Fruit fly (Drosophila melanogaster) whole organism, embryonic: ENCODE data around the gene vito.
A peak's percentile ranks its signal among the peaks of the same experiment; 100 is the strongest.

Experiments used
- Aef1 ChIP-seq: fragments of 200-800 bp; sonication (Bioruptor generic); IDR thresholded peaks from 3 replicates; pipeline ENCODE4 v1.3.6; 2022; ENCODE audit warnings: missing biosample characterization, missing genetic modification characterization
- Atf3 ChIP-seq: fragments of 200-800 bp; sonication (Bioruptor generic); optimal IDR thresholded peaks from 3 replicates; lab custom pipeline; 2016; ENCODE audit warnings: missing biosample characterization, missing genetic modification characterization
- CG10462 ChIP-seq: fragments of 200-800 bp; sonication (Bioruptor generic); optimal IDR thresholded peaks from 2 replicates; lab custom pipeline; 2016; ENCODE audit warnings: missing biosample characterization, missing genetic modification characterization
- CG10543 ChIP-seq: fragments of 200-800 bp; sonication (Bioruptor generic); optimal IDR thresholded peaks from 3 replicates; lab custom pipeline; 2017; ENCODE audit warnings: missing biosample characterization, mild to moderate bottlenecking, missing genetic modification characterization, moderate library complexity
- CG12769 ChIP-seq: fragments of 200-800 bp; sonication (Bioruptor generic); optimal IDR thresholded peaks from 2 replicates; lab custom pipeline; 2019; ENCODE audit warnings: missing biosample characterization, mild to moderate bottlenecking, missing genetic modification characterization, moderate library complexity
- CG13624 ChIP-seq: fragments of 200-800 bp; sonication (Bioruptor generic); optimal IDR thresholded peaks from 2 replicates; lab custom pipeline; 2016; ENCODE audit warnings: missing biosample characterization, missing genetic modification characterization
- CG15073 ChIP-seq: fragments of 200-800 bp; sonication (Bioruptor generic); optimal IDR thresholded peaks from 2 replicates; lab custom pipeline; 2016; ENCODE audit warnings: missing biosample characterization, missing genetic modification characterization
- CG1529 ChIP-seq: fragments of 200-800 bp; sonication (Bioruptor generic); optimal IDR thresholded peaks from 3 replicates; lab custom pipeline; 2018; ENCODE audit warnings: missing biosample characterization, missing genetic modification characterization
- CG17612 ChIP-seq: fragments of 200-800 bp; sonication (Bioruptor generic); IDR thresholded peaks from 2 replicates; pipeline ENCODE4 v1.3.6; 2022; ENCODE audit warnings: missing biosample characterization, missing genetic modification characterization
- CG3163 ChIP-seq: fragments of 200-800 bp; sonication (Bioruptor generic); optimal IDR thresholded peaks from 3 replicates; lab custom pipeline; 2016; ENCODE audit warnings: missing biosample characterization, missing genetic modification characterization
- CG34376 ChIP-seq: fragments of 200-800 bp; sonication (Bioruptor generic); optimal IDR thresholded peaks from 2 replicates; lab custom pipeline; 2018; ENCODE audit warnings: missing biosample characterization, mild to moderate bottlenecking, missing genetic modification characterization
- CG34422 ChIP-seq: fragments of 200-800 bp; sonication (Bioruptor generic); IDR thresholded peaks from 3 replicates; pipeline ENCODE4 v1.3.6; 2022; ENCODE audit warnings: missing biosample characterization, missing genetic modification characterization
- CG6654 ChIP-seq: fragments of 200-800 bp; sonication (Bioruptor generic); optimal IDR thresholded peaks from 2 replicates; lab custom pipeline; 2017; ENCODE audit warnings: missing biosample characterization, mild to moderate bottlenecking, missing genetic modification characterization
- CG8359 ChIP-seq: fragments of 200-800 bp; sonication (Bioruptor generic); optimal IDR thresholded peaks from 2 replicates; lab custom pipeline; 2017; ENCODE audit warnings: missing biosample characterization, mild to moderate bottlenecking, missing genetic modification characterization, borderline replicate concordance
- CG8944 ChIP-seq: fragments of 200-800 bp; sonication (Bioruptor generic); optimal IDR thresholded peaks from 3 replicates; lab custom pipeline; 2016; ENCODE audit warnings: missing biosample characterization, missing genetic modification characterization
- CG9797 ChIP-seq: fragments of 200-800 bp; sonication (Bioruptor generic); optimal IDR thresholded peaks from 3 replicates; lab custom pipeline; 2018; ENCODE audit warnings: missing biosample characterization, mild to moderate bottlenecking, missing genetic modification characterization
- Dip2 ChIP-seq: fragments of 200-800 bp; sonication (Bioruptor generic); IDR thresholded peaks from 2 replicates; pipeline ENCODE4 v1.3.6; 2022; ENCODE audit warnings: missing biosample characterization, missing genetic modification characterization
- GATAe ChIP-seq: fragments of 200-800 bp; sonication (Bioruptor generic); conservative IDR thresholded peaks from 2 replicates; pipeline ENCODE4 v1.3.6; 2022; ENCODE audit warnings: missing biosample characterization, missing genetic modification characterization
- Hr3 ChIP-seq: fragments of 200-800 bp; sonication (Bioruptor generic); optimal IDR thresholded peaks from 3 replicates; lab custom pipeline; 2016; ENCODE audit warnings: missing biosample characterization, missing genetic modification characterization
- Max ChIP-seq: fragments of 200-800 bp; sonication (Bioruptor generic); optimal IDR thresholded peaks from 2 replicates; lab custom pipeline; 2016; ENCODE audit warnings: missing biosample characterization, mild to moderate bottlenecking, missing genetic modification characterization
- Med ChIP-seq: fragments of 200-800 bp; sonication (Bioruptor generic); peaks from one replicate; lab custom pipeline; 2016; ENCODE audit warnings: missing biosample characterization, missing genetic modification characterization, mild to moderate bottlenecking, inconsistent platforms, moderate library complexity
- Taf1 ChIP-seq: fragments of 200-800 bp; sonication (Bioruptor generic); IDR thresholded peaks from 2 replicates; pipeline ENCODE4 v1.3.6; 2022; ENCODE audit warnings: missing biosample characterization, missing genetic modification characterization
- Tbp ChIP-seq: fragments of >200 bp; optimal IDR thresholded peaks from 2 replicates; lab custom pipeline; 2018; ENCODE audit warnings: missing biosample characterization, missing genetic modification characterization
- bigmax ChIP-seq: fragments of 200-800 bp; sonication (Bioruptor generic); optimal IDR thresholded peaks from 2 replicates; lab custom pipeline; 2018; ENCODE audit warnings: missing biosample characterization, mild to moderate bottlenecking, missing genetic modification characterization
- bowl ChIP-seq: fragments of 200-800 bp; sonication (Bioruptor generic); IDR thresholded peaks from 2 replicates; pipeline ENCODE4 v1.3.6; 2022; ENCODE audit warnings: missing biosample characterization, missing genetic modification characterization
- chm ChIP-seq: fragments of 200-800 bp; sonication (Bioruptor generic); IDR thresholded peaks from 2 replicates; pipeline ENCODE4 v1.3.6; 2022; ENCODE audit warnings: missing biosample characterization, missing genetic modification characterization
- crp ChIP-seq, 2 experiments: fragments of 200-800 bp; sonication (Bioruptor generic); optimal IDR thresholded peaks; 2 replicates in 1 of 2; 3 replicates in 1 of 2; lab custom pipeline; 2017; ENCODE audit warnings: missing biosample characterization in 2 of 2, missing genetic modification characterization in 2 of 2, mild to moderate bottlenecking in 1 of 2, moderate library complexity in 1 of 2
- cwo ChIP-seq: fragments of 200-800 bp; sonication (Bioruptor generic); optimal IDR thresholded peaks from 3 replicates; lab custom pipeline; 2017; ENCODE audit warnings: missing biosample characterization, missing genetic modification characterization, mild to moderate bottlenecking, moderate library complexity, missing genetic modification reagents
- dmrt11E ChIP-seq: fragments of 200-800 bp; sonication (Bioruptor generic); optimal IDR thresholded peaks from 3 replicates; lab custom pipeline; 2018; ENCODE audit warnings: missing biosample characterization, mild to moderate bottlenecking, missing genetic modification characterization, moderate library complexity
- exex ChIP-seq: fragments of 200-800 bp; sonication (Bioruptor generic); optimal IDR thresholded peaks from 4 replicates; lab custom pipeline; 2018; ENCODE audit warnings: missing biosample characterization, mild to moderate bottlenecking, missing genetic modification characterization, moderate library complexity
- fd102C ChIP-seq: fragments of 200-800 bp; sonication (Bioruptor generic); optimal IDR thresholded peaks from 2 replicates; lab custom pipeline; 2018; ENCODE audit warnings: missing biosample characterization, mild to moderate bottlenecking, missing genetic modification characterization, moderate library complexity
- ftz-f1 ChIP-seq: fragments of 200-800 bp; sonication (Bioruptor generic); optimal IDR thresholded peaks from 2 replicates; lab custom pipeline; 2016; ENCODE audit warnings: missing biosample characterization, missing genetic modification characterization
- gro ChIP-seq: fragments of 200-800 bp; sonication (Bioruptor generic); optimal IDR thresholded peaks from 2 replicates; lab custom pipeline; 2016; ENCODE audit warnings: missing biosample characterization, missing genetic modification characterization
- hkb ChIP-seq, 2 experiments: fragments of 200-800 bp in 1 of 2; fragments of >200 bp in 1 of 2; sonication (Bioruptor generic) in 1 of 2; IDR thresholded peaks in 1 of 2; optimal IDR thresholded peaks in 1 of 2; 2 replicates each; pipeline versions ENCODE4 v1.3.6 to Lab custom; 2017 to 2022; ENCODE audit warnings: missing biosample characterization in 1 of 2, missing genetic modification characterization in 1 of 2
- ken ChIP-seq: fragments of 200-800 bp; sonication (Bioruptor generic); IDR thresholded peaks from 3 replicates; pipeline ENCODE4 v1.3.6; 2022; ENCODE audit warnings: missing biosample characterization, missing genetic modification characterization
- mirr ChIP-seq: fragments of 200-800 bp; sonication (Bioruptor generic); optimal IDR thresholded peaks from 3 replicates; lab custom pipeline; 2018; ENCODE audit warnings: missing biosample characterization, mild to moderate bottlenecking, missing genetic modification characterization
- pfk ChIP-seq: fragments of 200-800 bp; sonication (Bioruptor generic); optimal IDR thresholded peaks from 2 replicates; lab custom pipeline; 2018; ENCODE audit warnings: missing biosample characterization, mild to moderate bottlenecking, missing genetic modification characterization, moderate library complexity
- psq ChIP-seq: fragments of 200-800 bp; sonication (Bioruptor generic); optimal IDR thresholded peaks from 2 replicates; lab custom pipeline; 2017; ENCODE audit warnings: missing biosample characterization, missing genetic modification characterization
- ranshi ChIP-seq: fragments of 200-800 bp; sonication (Bioruptor generic); IDR thresholded peaks from 2 replicates; pipeline ENCODE4 v1.3.6; 2022; ENCODE audit warnings: missing biosample characterization, missing genetic modification characterization
- row ChIP-seq: fragments of 200-800 bp; sonication (Bioruptor generic); IDR thresholded peaks from 3 replicates; pipeline ENCODE4 v1.3.6; 2022; ENCODE audit warnings: missing biosample characterization, missing genetic modification characterization
- shn ChIP-seq: fragments of 200-800 bp; sonication (Bioruptor generic); optimal IDR thresholded peaks from 3 replicates; lab custom pipeline; 2016; ENCODE audit warnings: missing biosample characterization, missing genetic modification characterization
- sr ChIP-seq: fragments of 200-800 bp; sonication (Bioruptor generic); IDR thresholded peaks from 3 replicates; pipeline ENCODE4 v1.3.6; 2022; ENCODE audit warnings: missing biosample characterization, missing genetic modification characterization
- stwl ChIP-seq: fragments of 200-800 bp; sonication (Bioruptor generic); optimal IDR thresholded peaks from 3 replicates; lab custom pipeline; 2018; ENCODE audit warnings: missing biosample characterization, mild to moderate bottlenecking, missing genetic modification characterization, moderate library complexity
- tna ChIP-seq: fragments of 200-800 bp; sonication (Bioruptor generic); IDR thresholded peaks from 2 replicates; pipeline ENCODE4 v1.3.6; 2022; ENCODE audit warnings: missing biosample characterization, missing genetic modification characterization; ENCODE audit not compliant: partially characterized antibody
- ttk ChIP-seq: fragments of 200-800 bp; sonication (Bioruptor generic); IDR thresholded peaks from 2 replicates; pipeline ENCODE4 v2.1.2; 2022; ENCODE audit warnings: missing biosample characterization, missing genetic modification characterization
- vnd ChIP-seq: fragments of 200-800 bp; sonication (Bioruptor generic); IDR thresholded peaks from 3 replicates; pipeline ENCODE4 v1.3.6; 2022; ENCODE audit warnings: missing biosample characterization, missing genetic modification characterization; ENCODE audit not compliant: partially characterized antibody

Gene vito

DNA sequence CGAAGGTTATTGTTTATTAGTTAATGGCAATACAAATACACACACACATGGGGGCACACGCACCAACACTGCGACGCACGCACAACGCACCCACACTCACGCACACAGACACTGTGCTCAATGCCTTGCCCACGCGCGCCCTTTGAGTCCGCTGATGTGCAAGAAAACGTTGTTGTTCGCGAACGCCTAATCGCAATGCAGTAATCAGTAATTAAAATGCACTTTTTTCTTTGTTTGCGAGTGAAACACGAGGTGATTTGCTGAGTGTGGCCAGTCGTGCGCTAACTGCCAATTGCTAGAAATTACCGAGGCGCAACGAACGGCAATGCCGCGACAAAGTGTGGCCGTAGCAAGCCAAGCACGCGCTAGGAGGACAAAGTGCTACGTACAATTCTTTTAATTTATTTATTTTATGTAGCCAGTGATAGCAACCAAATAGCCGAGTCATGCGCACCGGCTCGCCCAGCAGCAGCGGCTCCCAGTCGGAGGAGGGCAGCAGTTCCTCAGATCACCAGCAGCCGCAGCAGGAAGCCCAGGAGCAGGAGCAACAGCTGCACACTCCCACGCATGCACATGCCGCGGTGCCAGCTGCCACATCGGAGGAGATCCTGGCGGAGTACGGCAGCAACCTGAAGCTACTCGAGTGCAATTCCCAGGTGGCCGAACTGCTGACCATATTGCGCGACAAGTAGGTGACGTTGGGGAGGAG is 33.7 kb upstream of the vito start, which contains the start of the genes S6k and kri (continued):
- TF ChIP-seq Med (GFP tag; lab: Kevin White, UChicago), result peak; percentile 78
- TF ChIP-seq hkb (optimal IDR thresholded peaks at IDR 0.05; lab: Kevin White, UChicago), result no peak
- TF ChIP-seq hkb (GFP tag; IDR thresholded peaks at IDR 0.05; lab: Robert Waterston, UW), result no peak

DNA sequence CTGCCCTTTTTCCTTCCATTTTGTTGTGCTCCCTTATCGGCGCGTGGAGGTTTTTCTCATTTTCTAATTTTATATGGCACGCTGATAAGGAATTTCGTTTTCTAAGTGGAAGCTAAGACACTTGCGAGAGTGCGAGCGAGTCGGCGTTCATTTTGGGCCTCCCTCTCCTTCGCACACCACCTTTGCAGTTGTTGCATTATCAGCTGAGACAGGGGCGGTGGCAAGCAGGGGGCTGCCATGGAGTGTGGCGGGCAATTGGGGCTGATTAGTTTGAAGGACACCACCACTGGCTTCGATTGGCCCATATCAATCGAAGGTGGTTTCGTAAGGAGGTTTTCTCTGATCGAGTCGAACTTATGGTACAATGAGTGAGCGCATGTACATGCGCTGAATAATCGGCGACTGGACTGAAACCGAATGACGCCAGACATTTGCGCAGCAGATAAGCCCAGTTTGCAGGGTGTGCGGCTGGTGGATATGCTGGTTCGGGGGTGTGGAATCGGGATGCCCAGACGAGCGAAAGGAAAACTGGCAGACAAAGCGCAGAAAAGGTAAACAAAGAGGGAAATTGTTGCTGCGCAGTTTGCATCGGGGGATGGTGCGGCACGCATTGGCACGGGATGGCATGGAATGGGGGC is 32.6 kb upstream of the vito start:
- TF ChIP-seq psq (no peak), row (GFP tag; lab: Robert Waterston, UW) (no peak; the same call in 2 of the 3 replicates), bigmax (GFP tag; lab: Kevin White, UChicago) (no peak), exex (peak; percentile 92), pfk (GFP tag; lab: Kevin White, UChicago) (no peak), sr (GFP tag; lab: Robert Waterston, UW) (no peak), GATAe (GFP tag; lab: Robert Waterston, UW) (peak; percentile 97), shn (GFP tag; lab: Kevin White, UChicago) (peak; percentile 22), CG6654 (GFP tag; lab: Kevin White, UChicago) (no peak), ken (GFP tag; lab: Robert Waterston, UW) (no peak), vnd (GFP tag; lab: Robert Waterston, UW) (0 out of 3 replicates have a peak, but pooled peaks have one; percentile 46), Taf1 (no peak), stwl (tag; lab: Kevin White, UChicago) (no peak), dmrt11E (tag; lab: Kevin White, UChicago) (no peak), ranshi (GFP tag; lab: Robert Waterston, UW) (0 out of 2 replicates have a peak, but pooled peaks have one; percentile 5), CG34422 (0 out of 3 replicates have a peak, but pooled peaks have one; percentile 46), bowl (GFP tag; lab: Robert Waterston, UW) (no peak), ttk (peak; percentile 38; the same call in 1 of the 2 replicates), crp (GFP tag; optimal IDR thresholded peaks at IDR 0.05; lab: Kevin White, UChicago) (peak in 1 of 2 experiments; percentile 37), mirr (GFP tag; lab: Kevin White, UChicago) (peak; percentile 71), Tbp (GFP tag; lab: Kevin White, UChicago) (no peak), CG34376 (GFP tag; lab: Kevin White, UChicago) (peak; percentile 95), Max (GFP tag; lab: Kevin White, UChicago) (no peak), CG10462 (GFP tag; lab: Kevin White, UChicago) (no peak), CG12769 (peak; percentile 4), Aef1 (GFP tag; lab: Robert Waterston, UW) (peak; percentile 92), ftz-f1 (GFP tag; lab: Kevin White, UChicago) (peak; percentile 93), CG15073 (GFP tag; lab: Kevin White, UChicago) (no peak), CG17612 (GFP tag; lab: Robert Waterston, UW) (no peak), CG8944 (no peak), Dip2 (GFP tag; lab: Robert Waterston, UW) (no peak), CG1529 (GFP tag; lab: Kevin White, UChicago) (no peak), CG9797 (no peak), chm (GFP tag; lab: Robert Waterston, UW) (0 out of 2 replicates have a peak, but pooled peaks have one; percentile 16), CG10543 (GFP tag; lab: Kevin White, UChicago) (peak; percentile 66), Atf3 (no peak), cwo (GFP tag; lab: Kevin White, UChicago) (peak; percentile 22), CG13624 (GFP tag; lab: Kevin White, UChicago) (peak; percentile 57), tna (GFP tag; lab: Robert Waterston, UW) (0 out of 2 replicates have a peak, but pooled peaks have one; percentile 45), fd102C (GFP tag; lab: Kevin White, UChicago) (no peak), CG3163 (GFP tag; lab: Kevin White, UChicago) (no peak), Hr3 (GFP tag; lab: Kevin White, UChicago) (no peak), gro (no peak), CG8359 (GFP tag; lab: Kevin White, UChicago) (no peak)
